Worm (Caenorhabditis elegans): ENCODE measurements around the gene oac-56.

ce11 chrIV:14385140-14385539, 34.6 kb upstream of the oac-56 start:
- TF ChIP-seq R02D3.7 (tag; optimal IDR thresholded peaks at IDR 0.05) (no peak), lsy-2 (tag; optimal IDR thresholded peaks at IDR 0.05) (no peak), egl-43 (GFP tag; IDR thresholded peaks at IDR 0.05) (no peak), pha-4 (GFP tag; IDR thresholded peaks at IDR 0.05) (no peak), pha-4 (tag; optimal IDR thresholded peaks at IDR 0.05) (no peak), skn-1 (tag; optimal IDR thresholded peaks at IDR 0.05) (no peak), pqm-1 (tag; optimal IDR thresholded peaks at IDR 0.05) (no peak), nhr-237 (tag; optimal IDR thresholded peaks at IDR 0.05) (no peak), rbr-2 (tag; optimal IDR thresholded peaks at IDR 0.05) (no peak), unc-62 (GFP tag; optimal IDR thresholded peaks at IDR 0.05 in 1 of 2) (no peak), unc-62 (tag; optimal IDR thresholded peaks at IDR 0.05) (no peak), ceh-32 (tag; optimal IDR thresholded peaks at IDR 0.05; ENCODE audit: poor library complexity) (no peak)
